Fruit fly (Drosophila melanogaster) whole organism, embryonic: ENCODE results near the gene CG3630.

ENCODE experiments used
- ATbp ChIP-seq: fragments of 200-800 bp; sonication (Bioruptor generic); optimal IDR thresholded peaks from 2 replicates; lab custom pipeline; 2017; ENCODE audit warnings: missing biosample characterization, mild to moderate bottlenecking, missing genetic modification characterization, missing genetic modification reagents
- Abd-B ChIP-seq: fragments of 200-800 bp; sonication (Bioruptor generic); optimal IDR thresholded peaks from 2 replicates; lab custom pipeline; 2018; ENCODE audit warnings: missing biosample characterization, mild to moderate bottlenecking, missing genetic modification characterization, moderate library complexity
- Ada2b ChIP-seq: fragments of 200-800 bp; sonication (Bioruptor generic); IDR thresholded peaks from 2 replicates; pipeline ENCODE4 v1.3.6; 2022; ENCODE audit warnings: missing biosample characterization, missing genetic modification characterization
- C15 ChIP-seq: fragments of 200-800 bp; sonication (Bioruptor generic); IDR thresholded peaks from 3 replicates; pipeline ENCODE4 v1.3.6; 2022; ENCODE audit warnings: missing biosample characterization, missing genetic modification characterization
- CG10209 ChIP-seq: fragments of 200-800 bp; sonication (Bioruptor generic); optimal IDR thresholded peaks from 3 replicates; lab custom pipeline; 2017; ENCODE audit warnings: missing biosample characterization, mild to moderate bottlenecking, missing genetic modification characterization, missing genetic modification reagents
- CG10543 ChIP-seq: fragments of 200-800 bp; sonication (Bioruptor generic); optimal IDR thresholded peaks from 3 replicates; lab custom pipeline; 2017; ENCODE audit warnings: missing biosample characterization, mild to moderate bottlenecking, missing genetic modification characterization, moderate library complexity
- CG10654 ChIP-seq: fragments of 200-800 bp; sonication (Bioruptor generic); optimal IDR thresholded peaks from 2 replicates; lab custom pipeline; 2016; ENCODE audit warnings: missing biosample characterization, missing genetic modification characterization
- CG11696 ChIP-seq: fragments of 200-800 bp; sonication (Bioruptor generic); IDR thresholded peaks from 2 replicates; pipeline ENCODE4 v1.3.6; 2022; ENCODE audit warnings: missing biosample characterization, missing genetic modification characterization
- CG12071 ChIP-seq: fragments of 200-800 bp; sonication (Bioruptor generic); optimal IDR thresholded peaks from 3 replicates; lab custom pipeline; 2018; ENCODE audit warnings: missing biosample characterization, mild to moderate bottlenecking, missing genetic modification characterization
- CG12219 ChIP-seq: fragments of 200-800 bp; sonication (Bioruptor generic); optimal IDR thresholded peaks from 3 replicates; lab custom pipeline; 2018; ENCODE audit warnings: missing biosample characterization, mild to moderate bottlenecking, missing genetic modification characterization
- CG15479 ChIP-seq: fragments of 200-800 bp; sonication (Bioruptor generic); optimal IDR thresholded peaks from 3 replicates; lab custom pipeline; 2019; ENCODE audit warnings: missing biosample characterization, mild to moderate bottlenecking, missing genetic modification characterization, moderate library complexity
- CG15601 ChIP-seq: fragments of 200-800 bp; sonication (Bioruptor generic); optimal IDR thresholded peaks from 3 replicates; lab custom pipeline; 2019; ENCODE audit warnings: missing biosample characterization, mild to moderate bottlenecking, missing genetic modification characterization, moderate library complexity
- CG2116 ChIP-seq: fragments of 200-800 bp; sonication (Bioruptor generic); optimal IDR thresholded peaks from 3 replicates; lab custom pipeline; 2018; ENCODE audit warnings: missing biosample characterization, mild to moderate bottlenecking, missing genetic modification characterization
- CG2875 ChIP-seq: fragments of 200-800 bp; sonication (Bioruptor generic); optimal IDR thresholded peaks from 2 replicates; lab custom pipeline; 2017; ENCODE audit warnings: missing biosample characterization, mild to moderate bottlenecking, missing genetic modification characterization, missing genetic modification reagents
- CG30403 ChIP-seq: fragments of 200-800 bp; sonication (Bioruptor generic); optimal IDR thresholded peaks from 3 replicates; lab custom pipeline; 2016; ENCODE audit warnings: missing biosample characterization, missing genetic modification characterization
- CG32532 ChIP-seq: fragments of 200-800 bp; sonication (Bioruptor generic); IDR thresholded peaks from 2 replicates; pipeline ENCODE4 v1.3.6; 2022; ENCODE audit warnings: missing biosample characterization, missing genetic modification characterization
- CG32772 ChIP-seq: fragments of 200-800 bp; sonication (Bioruptor generic); IDR thresholded peaks from 2 replicates; pipeline ENCODE4 v1.3.6; 2022; ENCODE audit warnings: missing biosample characterization, missing genetic modification characterization
- CG3726 ChIP-seq: fragments of 200-800 bp; sonication (Bioruptor generic); IDR thresholded peaks from 3 replicates; pipeline ENCODE4, ENCODE4 v1.3.6; 2022; ENCODE audit warnings: missing biosample characterization, missing genetic modification characterization
- CG4617 ChIP-seq: fragments of 200-800 bp; sonication (Bioruptor generic); optimal IDR thresholded peaks from 3 replicates; lab custom pipeline; 2016; ENCODE audit warnings: missing biosample characterization, missing genetic modification characterization, borderline replicate concordance
- CG6854 ChIP-seq: fragments of 200-800 bp; sonication (Bioruptor generic); optimal IDR thresholded peaks from 3 replicates; lab custom pipeline; 2017; ENCODE audit warnings: missing biosample characterization, mild to moderate bottlenecking, missing genetic modification characterization
- CG7786 ChIP-seq: fragments of 200-800 bp; sonication (Bioruptor generic); optimal IDR thresholded peaks from 2 replicates; lab custom pipeline; 2016; ENCODE audit warnings: missing biosample characterization, missing genetic modification characterization
- CG8388 ChIP-seq: fragments of 200-800 bp; sonication (Bioruptor generic); optimal IDR thresholded peaks from 2 replicates; lab custom pipeline; 2019; ENCODE audit warnings: missing biosample characterization, mild to moderate bottlenecking, missing genetic modification characterization, moderate library complexity
- CG8765 ChIP-seq: fragments of 200-800 bp; sonication (Bioruptor generic); IDR thresholded peaks from 2 replicates; pipeline ENCODE4 v1.3.6; 2022; ENCODE audit warnings: missing biosample characterization, missing genetic modification characterization
- Deaf1 ChIP-seq: fragments of 200-800 bp; optimal IDR thresholded peaks from 3 replicates; lab custom pipeline; 2019; ENCODE audit warnings: missing biosample characterization, mild to moderate bottlenecking, missing genetic modification characterization, moderate library complexity
- Fer2 ChIP-seq: fragments of 200-800 bp; sonication (Bioruptor generic); optimal IDR thresholded peaks from 2 replicates; lab custom pipeline; 2018; ENCODE audit warnings: missing biosample characterization, mild to moderate bottlenecking, missing genetic modification characterization, moderate library complexity
- Hey ChIP-seq: fragments of 200-800 bp; sonication (Bioruptor generic); optimal IDR thresholded peaks from 3 replicates; lab custom pipeline; 2018; ENCODE audit warnings: missing biosample characterization, mild to moderate bottlenecking, missing genetic modification characterization
- HmgZ ChIP-seq: fragments of 200-800 bp; sonication (Bioruptor generic); optimal IDR thresholded peaks from 2 replicates; lab custom pipeline; 2018; ENCODE audit warnings: missing biosample characterization, mild to moderate bottlenecking, missing genetic modification characterization
- Kr ChIP-seq: fragments of 200-800 bp; sonication (Bioruptor generic); optimal IDR thresholded peaks from 2 replicates; lab custom pipeline; 2017; ENCODE audit warnings: missing biosample characterization, mild to moderate bottlenecking, missing genetic modification characterization
- Lim3 ChIP-seq: fragments of 200-800 bp; sonication (Bioruptor generic); IDR thresholded peaks from 2 replicates; pipeline ENCODE4 v1.3.6; 2022; ENCODE audit warnings: missing biosample characterization, missing genetic modification characterization
- Nf-YC ChIP-seq: fragments of 200-800 bp; optimal IDR thresholded peaks from 3 replicates; lab custom pipeline; 2019; ENCODE audit warnings: missing biosample characterization, mild to moderate bottlenecking, missing genetic modification characterization, moderate library complexity
- Oaz ChIP-seq: fragments of 200-800 bp; sonication (Bioruptor generic); IDR thresholded peaks from 2 replicates; pipeline ENCODE4 v1.3.6; 2022; ENCODE audit warnings: missing biosample characterization, missing genetic modification characterization
- Side ChIP-seq: fragments of 200-800 bp; sonication (Bioruptor generic); optimal IDR thresholded peaks from 2 replicates; lab custom pipeline; 2016; ENCODE audit warnings: missing biosample characterization, missing genetic modification characterization
- TFAM ChIP-seq: fragments of 200-800 bp; sonication (Bioruptor generic); optimal IDR thresholded peaks from 2 replicates; lab custom pipeline; 2017; ENCODE audit warnings: missing biosample characterization, missing genetic modification characterization, inconsistent platforms
- bab2 ChIP-seq: fragments of 200-800 bp; sonication (Bioruptor generic); optimal IDR thresholded peaks from 2 replicates; lab custom pipeline; 2016; ENCODE audit warnings: missing biosample characterization, missing genetic modification characterization
- btn ChIP-seq: fragments of 200-800 bp; sonication (Bioruptor generic); optimal IDR thresholded peaks from 2 replicates; lab custom pipeline; 2016; ENCODE audit warnings: missing biosample characterization, missing genetic modification characterization
- cad ChIP-seq: fragments of >200 bp; optimal IDR thresholded peaks from 2 replicates; lab custom pipeline; 2017; ENCODE audit warnings: missing biosample characterization, missing genetic modification characterization
- caup ChIP-seq: fragments of 200-800 bp; sonication (Bioruptor generic); optimal IDR thresholded peaks from 3 replicates; lab custom pipeline; 2017; ENCODE audit warnings: missing biosample characterization, mild to moderate bottlenecking, missing genetic modification characterization, moderate library complexity; ENCODE audit not compliant: severe bottlenecking
- cwo ChIP-seq: fragments of 200-800 bp; sonication (Bioruptor generic); optimal IDR thresholded peaks from 3 replicates; lab custom pipeline; 2017; ENCODE audit warnings: missing biosample characterization, missing genetic modification characterization, mild to moderate bottlenecking, moderate library complexity, missing genetic modification reagents
- eyg ChIP-seq: fragments of 200-800 bp; sonication (Bioruptor generic); optimal IDR thresholded peaks from 3 replicates; lab custom pipeline; 2016; ENCODE audit warnings: missing biosample characterization, missing genetic modification characterization
- ham ChIP-seq: fragments of 200-800 bp; sonication (Bioruptor generic); IDR thresholded peaks from 2 replicates; pipeline ENCODE4 v1.3.6; 2022; ENCODE audit warnings: missing biosample characterization, missing genetic modification characterization
- insv ChIP-seq, 2 experiments: fragments of 200-800 bp; sonication (Bioruptor generic); optimal IDR thresholded peaks; 3 replicates each; lab custom pipeline; 2016 to 2018; ENCODE audit warnings: missing biosample characterization in 2 of 2, missing genetic modification characterization in 2 of 2
- mam ChIP-seq: fragments of 200-800 bp; sonication (Bioruptor generic); optimal IDR thresholded peaks from 3 replicates; lab custom pipeline; 2016; ENCODE audit warnings: missing biosample characterization, missing genetic modification characterization
- mld ChIP-seq: fragments of 200-800 bp; sonication (Bioruptor generic); IDR thresholded peaks from 3 replicates; pipeline ENCODE4 v1.3.6; 2022; ENCODE audit warnings: missing biosample characterization, missing genetic modification characterization; ENCODE audit not compliant: partially characterized antibody
- sd ChIP-seq: fragments of 200-800 bp; sonication (Bioruptor generic); optimal IDR thresholded peaks from 3 replicates; lab custom pipeline; 2018; ENCODE audit warnings: missing biosample characterization, mild to moderate bottlenecking, missing genetic modification characterization, moderate library complexity
- sim ChIP-seq: fragments of 200-800 bp; sonication (Bioruptor generic); IDR thresholded peaks from 2 replicates; pipeline ENCODE4 v1.3.6; 2022; ENCODE audit warnings: missing biosample characterization, missing genetic modification characterization
- slbo ChIP-seq: fragments of 200-800 bp; sonication (Bioruptor generic); IDR thresholded peaks from 2 replicates; pipeline ENCODE4 v1.3.6; 2022; ENCODE audit warnings: missing biosample characterization, missing genetic modification characterization
- sug ChIP-seq: fragments of 200-800 bp; optimal IDR thresholded peaks from 2 replicates; lab custom pipeline; 2019; ENCODE audit warnings: missing biosample characterization, mild to moderate bottlenecking, missing genetic modification characterization, moderate library complexity
- tll ChIP-seq, 2 experiments: fragments of 200-800 bp in 1 of 2; fragments of >200 bp in 1 of 2; sonication (Bioruptor generic) in 1 of 2; optimal IDR thresholded peaks; 2 replicates each; lab custom pipeline; 2017 to 2019; ENCODE audit warnings: missing biosample characterization in 2 of 2, missing genetic modification characterization in 2 of 2, mild to moderate bottlenecking in 1 of 2, moderate library complexity in 1 of 2
- vvl ChIP-seq: fragments of 200-800 bp; sonication (Bioruptor generic); IDR thresholded peaks from 2 replicates; pipeline ENCODE4 v1.3.6; 2022; ENCODE audit warnings: missing biosample characterization, missing genetic modification characterization
- zen ChIP-seq: fragments of 200-800 bp; sonication (Bioruptor generic); optimal IDR thresholded peaks from 3 replicates; lab custom pipeline; 2018; ENCODE audit warnings: missing biosample characterization, mild to moderate bottlenecking, missing genetic modification characterization, moderate library complexity

CG3630 gene

DNA sequence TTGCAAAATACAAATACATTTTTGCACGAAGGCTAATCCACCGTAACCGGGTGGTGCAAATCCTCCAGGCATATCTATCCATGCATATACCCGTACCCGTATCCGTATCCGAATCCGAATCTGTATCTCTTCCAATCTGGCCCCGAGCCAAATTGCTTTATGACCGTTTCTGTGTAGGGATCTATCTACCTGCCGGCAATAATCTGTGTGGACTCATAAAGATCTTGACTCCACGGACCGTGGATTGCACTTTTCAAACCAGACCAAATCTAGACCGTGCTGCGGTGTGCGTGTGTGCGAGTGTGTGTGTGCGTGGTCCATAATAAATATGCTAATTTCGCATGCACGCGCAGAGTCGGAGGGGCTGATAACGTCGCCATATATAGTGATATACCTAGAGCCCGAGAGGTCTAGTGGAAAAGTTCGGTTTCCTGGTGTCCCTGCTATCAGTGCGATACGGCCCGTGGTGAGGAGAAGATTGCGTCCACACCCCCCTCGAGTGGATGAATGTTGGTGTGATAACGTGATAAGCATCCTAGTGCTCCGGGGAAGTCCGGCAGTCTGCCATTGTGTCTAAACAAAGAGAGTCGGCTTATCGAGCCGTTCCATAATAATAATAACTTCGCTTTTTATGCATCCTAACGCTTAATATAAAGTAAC is 19.6 kb upstream of the CG3630 start:
- TF ChIP-seq ham (GFP tag; lab: Robert Waterston, UW) (no peak), CG12071 (GFP tag; lab: Kevin White, UChicago) (no peak), vvl (0 out of 2 replicates have a peak, but pooled peaks have one; percentile 10), CG3726 (GFP tag; lab: Robert Waterston, UW) (no peak), CG10543 (GFP tag; lab: Kevin White, UChicago) (peak; percentile 47), Hey (tag; lab: Kevin White, UChicago) (peak; percentile 56), CG10654 (GFP tag; lab: Kevin White, UChicago) (no peak), Fer2 (no peak), Kr (no peak), Nf-YC (tag; lab: Kevin White, UChicago) (no peak), sug (peak; percentile 60), sd (tag; lab: Kevin White, UChicago) (peak; percentile 11), CG11696 (GFP tag; lab: Robert Waterston, UW) (no peak), CG4617 (GFP tag; lab: Kevin White, UChicago) (no peak), insv (GFP tag; optimal IDR thresholded peaks at IDR 0.05; lab: Kevin White, UChicago) (no peak), CG2875 (no peak), CG10209 (no peak), slbo (GFP tag; lab: Robert Waterston, UW) (no peak), CG6854 (GFP tag; lab: Kevin White, UChicago) (no peak), CG8388 (GFP tag; lab: Kevin White, UChicago) (no peak), mam (GFP tag; lab: Kevin White, UChicago) (no peak), CG15601 (tag; lab: Kevin White, UChicago) (no peak), btn (no peak), zen (tag; lab: Kevin White, UChicago) (peak; percentile 39), CG12219 (GFP tag; lab: Kevin White, UChicago) (no peak), sim (GFP tag; lab: Robert Waterston, UW) (no peak), cwo (GFP tag; lab: Kevin White, UChicago) (no peak), cad (peak; percentile 95), C15 (GFP tag; lab: Robert Waterston, UW) (no peak), tll (GFP tag; optimal IDR thresholded peaks at IDR 0.05; lab: Kevin White, UChicago) (peak in 1 of 2 experiments; percentile 80), Lim3 (GFP tag; lab: Robert Waterston, UW) (no peak), CG32772 (GFP tag; lab: Robert Waterston, UW) (no peak), Deaf1 (tag; lab: Kevin White, UChicago) (no peak), TFAM (GFP tag; lab: Kevin White, UChicago) (no peak), CG7786 (GFP tag; lab: Kevin White, UChicago) (no peak), CG30403 (GFP tag; lab: Kevin White, UChicago) (no peak), Abd-B (no peak), eyg (GFP tag; lab: Kevin White, UChicago) (no peak), Side (GFP tag; lab: Kevin White, UChicago) (no peak), CG2116 (GFP tag; lab: Kevin White, UChicago) (no peak), caup (no peak), CG15479 (GFP tag; lab: Kevin White, UChicago) (peak; percentile 96), CG8765 (GFP tag; lab: Robert Waterston, UW) (no peak), HmgZ (peak; percentile 47), ATbp (GFP tag; lab: Kevin White, UChicago) (no peak), Ada2b (peak; percentile 1; the same call in 1 of the 2 replicates), bab2 (GFP tag; lab: Kevin White, UChicago) (no peak), mld (GFP tag; lab: Robert Waterston, UW) (no peak), CG32532 (GFP tag; lab: Robert Waterston, UW) (no peak), Oaz (no peak)
